Fruit fly (Drosophila melanogaster): ENCODE measurements around the gene chb.
A peak's percentile ranks its signal among the peaks of the same experiment; 100 is the strongest.

Gene chb

DNA sequence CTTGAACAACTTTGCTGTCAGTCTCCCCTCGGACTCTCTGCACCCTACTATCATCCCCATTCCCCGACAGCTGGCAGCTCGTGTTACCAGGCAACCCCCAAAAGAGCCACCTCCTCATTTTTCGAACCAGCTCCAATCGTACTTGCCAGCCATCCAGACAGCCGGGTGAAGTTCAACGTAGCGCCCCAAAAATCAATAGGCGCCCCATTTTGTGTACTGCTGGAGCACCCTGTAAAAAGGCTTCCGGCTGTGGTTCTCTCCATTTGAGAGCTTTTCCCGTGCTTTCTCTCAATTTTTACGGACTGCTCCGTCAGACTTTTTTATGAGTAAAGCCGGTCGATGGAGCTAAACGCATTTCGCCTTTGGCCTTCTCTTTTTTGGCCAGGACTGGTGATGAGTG lies 13.0 kb downstream of the chb start:
- TF ChIP-seq brk (GFP tag; optimal IDR thresholded peaks at IDR 0.05) (no peak), Dif (GFP tag; optimal IDR thresholded peaks at IDR 0.05; ENCODE audit: partially characterized antibody) (no peak), dl (GFP tag; optimal IDR thresholded peaks at IDR 0.05; ENCODE audit: insufficient read depth in 1 of 2, partially characterized antibody in 2 of 2) (no peak), Jra (GFP tag; optimal IDR thresholded peaks at IDR 0.05) (no peak), Mio (GFP tag; optimal IDR thresholded peaks at IDR 0.05) (no peak), Dfd (GFP tag; optimal IDR thresholded peaks at IDR 0.05) (no peak), psq (GFP tag; optimal IDR thresholded peaks at IDR 0.05) (no peak), fru (GFP tag; optimal IDR thresholded peaks at IDR 0.05) (no peak), tai (GFP tag; optimal IDR thresholded peaks at IDR 0.05) (no peak), CG9705 (GFP tag; optimal IDR thresholded peaks at IDR 0.05) (no peak), CrebA (GFP tag; optimal IDR thresholded peaks at IDR 0.05; ENCODE audit: borderline replicate concordance) (no peak), ey (GFP tag; optimal IDR thresholded peaks at IDR 0.05) (no peak), pan (optimal IDR thresholded peaks at IDR 0.05) (no peak), woc (GFP tag; optimal IDR thresholded peaks at IDR 0.05) (no peak), Hr78 (GFP tag; optimal IDR thresholded peaks at IDR 0.05) (no peak), lola (GFP tag; optimal IDR thresholded peaks at IDR 0.05) (no peak), Vsx2 (GFP tag; optimal IDR thresholded peaks at IDR 0.05; ENCODE audit: partially characterized antibody) (no peak), GATAd (GFP tag; optimal IDR thresholded peaks at IDR 0.05) (no peak), N (GFP tag; optimal IDR thresholded peaks at IDR 0.05) (no peak)

DNA sequence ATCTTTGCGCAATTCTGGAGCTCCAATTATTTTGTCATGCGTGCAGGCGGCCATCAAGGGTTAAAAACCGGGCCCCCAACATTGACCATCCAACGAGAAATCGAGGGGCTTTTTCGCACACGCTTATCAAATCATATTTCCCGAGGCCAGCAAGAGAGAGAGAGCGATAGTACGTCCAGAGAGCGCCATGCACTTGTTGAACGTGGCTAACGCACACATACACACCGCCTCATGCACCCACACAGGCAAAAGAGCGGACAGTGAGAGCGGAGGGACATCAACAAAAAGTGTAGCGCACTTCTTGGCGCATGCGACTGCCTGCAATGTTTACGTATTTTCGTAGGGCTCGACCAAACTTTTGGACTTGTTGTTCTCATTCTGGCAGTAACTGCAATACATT lies 13.8 kb downstream of the chb start:
- no peak for TF ChIP-seq sv (GFP tag; optimal IDR thresholded peaks at IDR 0.05)
- no peak for TF ChIP-seq Rel (GFP tag; optimal IDR thresholded peaks at IDR 0.05)
- TF ChIP-seq Rel (tag; optimal IDR thresholded peaks at IDR 0.05), result no peak
- no peak for TF ChIP-seq GATAd (GFP tag; optimal IDR thresholded peaks at IDR 0.05)
- TF ChIP-seq pan (optimal IDR thresholded peaks at IDR 0.05), result no peak
- no peak for TF ChIP-seq Sp1 (GFP tag; optimal IDR thresholded peaks at IDR 0.05)
- TF ChIP-seq dl (GFP tag; optimal IDR thresholded peaks at IDR 0.05; ENCODE audit: insufficient read depth in 1 of 2, partially characterized antibody in 2 of 2), result no peak
- TF ChIP-seq Jra (GFP tag; optimal IDR thresholded peaks at IDR 0.05), result no peak

dm6 chr3L:21192024-21192423 lies 19.4 kb downstream of the chb start:
- TF ChIP-seq Rel (GFP tag; optimal IDR thresholded peaks at IDR 0.05) (no peak), Rel (tag; optimal IDR thresholded peaks at IDR 0.05) (no peak), ey (GFP tag; optimal IDR thresholded peaks at IDR 0.05) (no peak), CrebA (GFP tag; optimal IDR thresholded peaks at IDR 0.05; ENCODE audit: borderline replicate concordance) (no peak), Dfd (GFP tag; optimal IDR thresholded peaks at IDR 0.05) (no peak), Dif (GFP tag; optimal IDR thresholded peaks at IDR 0.05; ENCODE audit: partially characterized antibody) (no peak), N (GFP tag; optimal IDR thresholded peaks at IDR 0.05) (no peak), dl (GFP tag; optimal IDR thresholded peaks at IDR 0.05; ENCODE audit: insufficient read depth in 1 of 2, partially characterized antibody in 2 of 2) (no peak)

dm6 chr3L:21193170-21193569 lies 20.5 kb downstream of the chb start, which contains the start of gene CG42337:
Gene CG42337, minus strand, starts transcription at chr3L:21193363.
- TF ChIP-seq fru (GFP tag; optimal IDR thresholded peaks at IDR 0.05), result no peak
- no peak for TF ChIP-seq Hr83 (GFP tag; optimal IDR thresholded peaks at IDR 0.05; ENCODE audit: poor library complexity, severe bottlenecking)
- TF ChIP-seq CG9705 (GFP tag; optimal IDR thresholded peaks at IDR 0.05), result no peak

- TF ChIP-seq Vsx2 (GFP tag; optimal IDR thresholded peaks at IDR 0.05; ENCODE audit: partially characterized antibody), result peak; percentile 10
- no peak for TF ChIP-seq tai (GFP tag; optimal IDR thresholded peaks at IDR 0.05)
Observed at dm6 chr3L:21194392-21194925, 21.8 kb downstream of the chb start.

DNA sequence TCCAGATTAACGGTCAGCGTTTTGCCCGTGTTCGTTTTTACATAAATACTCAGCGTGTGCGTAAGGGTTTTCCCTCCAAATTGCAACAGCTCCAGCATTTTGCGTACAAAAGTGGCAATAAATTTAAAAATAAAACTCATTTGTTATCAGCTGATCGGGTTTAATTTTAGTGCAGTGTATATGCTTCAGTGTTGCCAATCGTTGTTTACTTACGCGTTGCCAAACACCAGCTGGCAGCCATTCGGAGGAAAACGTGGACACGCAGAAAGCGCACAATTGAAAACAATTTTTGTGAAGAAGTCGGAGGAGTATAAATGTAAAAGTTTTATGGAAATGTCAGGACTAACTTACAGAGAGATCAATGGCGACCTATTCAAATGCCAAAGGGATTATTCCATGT lies 23.9 kb downstream of the chb start, which contains the start of the genes Targ3 and park:
Targ3 (plus strand) TSS at position 269 of the 400 bp plus-strand sequence.
park (minus strand) TSS at position 291 of the 400 bp plus-strand sequence.
- TF ChIP-seq woc (GFP tag; optimal IDR thresholded peaks at IDR 0.05), result no peak
- peak; percentile 47 for TF ChIP-seq psq (GFP tag; optimal IDR thresholded peaks at IDR 0.05)
- TF ChIP-seq usp (GFP tag; optimal IDR thresholded peaks at IDR 0.05), result no peak
- TF ChIP-seq rgr (GFP tag; optimal IDR thresholded peaks at IDR 0.05), result peak; percentile 82
- no peak for TF ChIP-seq CG9705 (GFP tag; optimal IDR thresholded peaks at IDR 0.05)
- TF ChIP-seq Dfd (GFP tag; optimal IDR thresholded peaks at IDR 0.05), result no peak
- no peak for TF ChIP-seq HLH106 (tag; optimal IDR thresholded peaks at IDR 0.05)
- TF ChIP-seq N (GFP tag; optimal IDR thresholded peaks at IDR 0.05), result no peak
- TF ChIP-seq dl (GFP tag; optimal IDR thresholded peaks at IDR 0.05; ENCODE audit: insufficient read depth in 1 of 2, partially characterized antibody in 2 of 2), result no peak
- peak; percentile 43 for TF ChIP-seq ey (GFP tag; optimal IDR thresholded peaks at IDR 0.05)
- TF ChIP-seq brk (GFP tag; optimal IDR thresholded peaks at IDR 0.05), result no peak
- TF ChIP-seq br (GFP tag; optimal IDR thresholded peaks at IDR 0.05), result peak; percentile 49
- no peak for TF ChIP-seq pan (optimal IDR thresholded peaks at IDR 0.05)
- TF ChIP-seq Sp1 (GFP tag; optimal IDR thresholded peaks at IDR 0.05), result no peak
- TF ChIP-seq dmrt93B (GFP tag; optimal IDR thresholded peaks at IDR 0.05), result no peak
- TF ChIP-seq CG32264 (GFP tag; optimal IDR thresholded peaks at IDR 0.05), result no peak
- TF ChIP-seq GATAd (GFP tag; optimal IDR thresholded peaks at IDR 0.05), result peak; percentile 36
- TF ChIP-seq Mio (GFP tag; optimal IDR thresholded peaks at IDR 0.05), result no peak
- no peak for TF ChIP-seq Hr78 (GFP tag; optimal IDR thresholded peaks at IDR 0.05)
- TF ChIP-seq jim (GFP tag; optimal IDR thresholded peaks at IDR 0.05), result no peak
- TF ChIP-seq Jra (GFP tag; optimal IDR thresholded peaks at IDR 0.05), result no peak
- TF ChIP-seq OdsH (GFP tag; optimal IDR thresholded peaks at IDR 0.05), result peak; percentile 68
- TF ChIP-seq Dif (GFP tag; optimal IDR thresholded peaks at IDR 0.05; ENCODE audit: partially characterized antibody), result no peak
- no peak for TF ChIP-seq lola (GFP tag; optimal IDR thresholded peaks at IDR 0.05)
- TF ChIP-seq Vsx2 (GFP tag; optimal IDR thresholded peaks at IDR 0.05; ENCODE audit: partially characterized antibody), result no peak
- TF ChIP-seq Abd-B (GFP tag; optimal IDR thresholded peaks at IDR 0.05), result no peak
- TF ChIP-seq h (GFP tag; optimal IDR thresholded peaks at IDR 0.05), result peak; percentile 15
- peak; percentile 58 for TF ChIP-seq Hr83 (GFP tag; optimal IDR thresholded peaks at IDR 0.05; ENCODE audit: poor library complexity, severe bottlenecking)
- peak; percentile 64 for TF ChIP-seq Myc (optimal IDR thresholded peaks at IDR 0.05)

All from whole organism, wandering third instar larva.